Worm (Caenorhabditis elegans) whole organism, late embryonic: ENCODE results near the gene nuo-3.
A peak's percentile ranks its signal among the peaks of the same experiment; 100 is the strongest.

Source experiments
- F13H6.1 ChIP-seq: sonication (generic microtip); optimal IDR thresholded peaks from 2 replicates; lab custom pipeline; 2016; ENCODE audit warnings: missing genetic modification characterization, missing compliant biosample characterization
- K02D7.2 ChIP-seq: sonication (generic microtip); optimal IDR thresholded peaks from 2 replicates; lab custom pipeline; 2017; ENCODE audit warnings: mild to moderate bottlenecking, missing genetic modification characterization, missing compliant biosample characterization
- Y22D7AL.16 ChIP-seq: sonication (generic microtip); optimal IDR thresholded peaks from 2 replicates; lab custom pipeline; 2016; ENCODE audit warnings: missing genetic modification characterization, missing compliant biosample characterization
- ama-1 ChIP-seq: fragments of 150-350 bp; optimal IDR thresholded peaks from 2 replicates; lab custom pipeline; 2014
- ceh-18 ChIP-seq: sonication (generic microtip); optimal IDR thresholded peaks from 2 replicates; lab custom pipeline; 2016; ENCODE audit warnings: missing genetic modification characterization, missing compliant biosample characterization
- ceh-19 ChIP-seq: fragments of 200-800 bp; sonication (Bioruptor generic); optimal IDR thresholded peaks from 2 replicates; lab custom pipeline; 2018; ENCODE audit warnings: mild to moderate bottlenecking, missing genetic modification characterization, missing compliant biosample characterization
- ceh-24 ChIP-seq: sonication (generic microtip); optimal IDR thresholded peaks from 2 replicates; lab custom pipeline; 2016; ENCODE audit warnings: mild to moderate bottlenecking, missing genetic modification characterization, missing compliant biosample characterization
- ceh-34 ChIP-seq: sonication (generic microtip); optimal IDR thresholded peaks from 2 replicates; lab custom pipeline; 2016; ENCODE audit warnings: mild to moderate bottlenecking, missing genetic modification characterization, missing compliant biosample characterization
- ceh-45 ChIP-seq: fragments of 200-800 bp; sonication (Bioruptor generic); IDR thresholded peaks from 2 replicates; pipeline ENCODE4 v1.3.6; 2022; ENCODE audit warnings: missing genetic modification reagents, missing genetic modification characterization, missing compliant biosample characterization
- ceh-9 ChIP-seq: sonication (generic microtip); optimal IDR thresholded peaks from 2 replicates; lab custom pipeline; 2016; ENCODE audit warnings: mild to moderate bottlenecking, missing genetic modification characterization, inconsistent platforms, missing compliant biosample characterization
- che-1 ChIP-seq: sonication (generic microtip); optimal IDR thresholded peaks from 2 replicates; lab custom pipeline; 2016; ENCODE audit warnings: mild to moderate bottlenecking, missing genetic modification characterization, missing compliant biosample characterization
- dmd-4 ChIP-seq: sonication (generic microtip); optimal IDR thresholded peaks from 2 replicates; lab custom pipeline; 2016; ENCODE audit warnings: borderline replicate concordance, missing genetic modification characterization, missing compliant biosample characterization
- elt-2 ChIP-seq: sonication (generic microtip); optimal IDR thresholded peaks from 2 replicates; lab custom pipeline; 2016; ENCODE audit warnings: missing genetic modification reagents, missing genetic modification characterization, missing compliant biosample characterization
- elt-4 ChIP-seq: sonication (generic microtip); optimal IDR thresholded peaks from 2 replicates; lab custom pipeline; 2016; ENCODE audit warnings: missing genetic modification characterization, missing compliant biosample characterization
- eyg-1 ChIP-seq: sonication (generic microtip); optimal IDR thresholded peaks from 2 replicates; lab custom pipeline; 2016; ENCODE audit warnings: missing genotype, missing genetic modification characterization, missing compliant biosample characterization
- fkh-10 ChIP-seq: fragments of 150-350 bp; optimal IDR thresholded peaks from 2 replicates; lab custom pipeline; 2014; ENCODE audit warnings: missing biosample characterization, missing genetic modification reagents, missing genetic modification characterization
- hlh-13 ChIP-seq: fragments of 200-800 bp; sonication (Bioruptor generic); optimal IDR thresholded peaks from 2 replicates; lab custom pipeline; 2018; ENCODE audit warnings: mild to moderate bottlenecking, missing genetic modification characterization, missing compliant biosample characterization
- hlh-6 ChIP-seq: sonication (generic microtip); optimal IDR thresholded peaks from 2 replicates; lab custom pipeline; 2016; ENCODE audit warnings: missing genotype, missing genetic modification characterization, missing compliant biosample characterization
- hlh-8 ChIP-seq: sonication (generic microtip); optimal IDR thresholded peaks from 2 replicates; lab custom pipeline; 2016; ENCODE audit warnings: missing genotype, missing genetic modification characterization, missing compliant biosample characterization
- lin-11 ChIP-seq: fragments of 200-800 bp; sonication (Bioruptor generic); optimal IDR thresholded peaks from 2 replicates; lab custom pipeline; 2018; ENCODE audit warnings: mild to moderate bottlenecking, missing genetic modification characterization, missing compliant biosample characterization
- madf-2 ChIP-seq: sonication (generic microtip); optimal IDR thresholded peaks from 2 replicates; lab custom pipeline; 2017; ENCODE audit warnings: missing genetic modification characterization, missing compliant biosample characterization
- mec-3 ChIP-seq: sonication (generic microtip); optimal IDR thresholded peaks from 2 replicates; lab custom pipeline; 2016; ENCODE audit warnings: borderline replicate concordance, missing genetic modification characterization, missing compliant biosample characterization
- nfya-1 ChIP-seq: sonication (generic microtip); optimal IDR thresholded peaks from 2 replicates; lab custom pipeline; 2017; ENCODE audit warnings: missing genetic modification characterization, mild to moderate bottlenecking, missing compliant biosample characterization, antibody characterized with exemption, moderate library complexity
- npax-4 ChIP-seq: sonication (generic microtip); optimal IDR thresholded peaks from 2 replicates; lab custom pipeline; 2016; ENCODE audit warnings: missing genetic modification characterization, missing compliant biosample characterization
- odd-2 ChIP-seq: sonication (generic microtip); optimal IDR thresholded peaks from 2 replicates; lab custom pipeline; 2017; ENCODE audit warnings: antibody characterized with exemption, mild to moderate bottlenecking, missing genetic modification characterization, missing compliant biosample characterization
- pag-3 ChIP-seq: sonication (generic microtip); optimal IDR thresholded peaks from 2 replicates; lab custom pipeline; 2016; ENCODE audit warnings: missing compliant biosample characterization, missing genetic modification characterization, borderline replicate concordance
- pat-9 ChIP-seq: fragments of 200-800 bp; sonication (Bioruptor generic); optimal IDR thresholded peaks from 2 replicates; lab custom pipeline; 2018; ENCODE audit warnings: mild to moderate bottlenecking, missing genetic modification characterization, moderate library complexity, missing compliant biosample characterization
- pha-2 ChIP-seq: sonication (generic microtip); optimal IDR thresholded peaks from 2 replicates; lab custom pipeline; 2017; ENCODE audit warnings: mild to moderate bottlenecking, missing genetic modification characterization, missing compliant biosample characterization
- pros-1 ChIP-seq: fragments of 150-350 bp; optimal IDR thresholded peaks from 2 replicates; lab custom pipeline; 2014; ENCODE audit warnings: missing biosample characterization, missing genetic modification reagents, missing genetic modification characterization
- ref-2 ChIP-seq: sonication (generic microtip); optimal IDR thresholded peaks from 2 replicates; lab custom pipeline; 2016; ENCODE audit warnings: missing genetic modification characterization, missing compliant biosample characterization
- sox-2 ChIP-seq: fragments of 200-800 bp; sonication (Bioruptor generic); IDR thresholded peaks from 2 replicates; pipeline ENCODE4 v1.3.6; 2022; ENCODE audit warnings: missing genetic modification reagents, missing genetic modification characterization, missing compliant biosample characterization
- sox-4 ChIP-seq: sonication (generic microtip); optimal IDR thresholded peaks from 2 replicates; lab custom pipeline; 2017; ENCODE audit warnings: mild to moderate bottlenecking, missing genetic modification characterization, inconsistent platforms, missing compliant biosample characterization
- syd-9 ChIP-seq: sonication (generic microtip); optimal IDR thresholded peaks from 2 replicates; lab custom pipeline; 2016; ENCODE audit warnings: mild to moderate bottlenecking, missing genetic modification characterization, moderate library complexity, missing compliant biosample characterization
- tbx-2 ChIP-seq: sonication (generic microtip); optimal IDR thresholded peaks from 2 replicates; lab custom pipeline; 2016; ENCODE audit warnings: missing genetic modification characterization, missing compliant biosample characterization
- tbx-7 ChIP-seq: sonication (generic microtip); optimal IDR thresholded peaks from 2 replicates; lab custom pipeline; 2016; ENCODE audit warnings: missing genotype, missing genetic modification characterization, missing compliant biosample characterization
- ttx-3 ChIP-seq: sonication (generic microtip); optimal IDR thresholded peaks from 2 replicates; lab custom pipeline; 2016; ENCODE audit warnings: missing genetic modification reagents, missing genetic modification characterization, missing compliant biosample characterization
- unc-3 ChIP-seq, 2 experiments: fragments of 200-800 bp in 1 of 2; sonication (Bioruptor generic) in 1 of 2; sonication (generic microtip) in 1 of 2; conservative IDR thresholded peaks in 1 of 2; optimal IDR thresholded peaks in 1 of 2; 2 replicates each; pipeline versions ENCODE4 v1.3.6 to Lab custom; 2016 to 2022; ENCODE audit warnings: missing compliant biosample characterization in 2 of 2, missing genetic modification characterization in 2 of 2, missing genetic modification reagents in 1 of 2
- unc-42 ChIP-seq: sonication (generic microtip); optimal IDR thresholded peaks from 2 replicates; lab custom pipeline; 2016; ENCODE audit warnings: missing genotype, missing genetic modification characterization, missing compliant biosample characterization
- unc-55 ChIP-seq: sonication (generic microtip); optimal IDR thresholded peaks from 2 replicates; lab custom pipeline; 2017; ENCODE audit warnings: missing biosample characterization, missing genetic modification reagents, missing genetic modification characterization

nuo-3 gene

DNA sequence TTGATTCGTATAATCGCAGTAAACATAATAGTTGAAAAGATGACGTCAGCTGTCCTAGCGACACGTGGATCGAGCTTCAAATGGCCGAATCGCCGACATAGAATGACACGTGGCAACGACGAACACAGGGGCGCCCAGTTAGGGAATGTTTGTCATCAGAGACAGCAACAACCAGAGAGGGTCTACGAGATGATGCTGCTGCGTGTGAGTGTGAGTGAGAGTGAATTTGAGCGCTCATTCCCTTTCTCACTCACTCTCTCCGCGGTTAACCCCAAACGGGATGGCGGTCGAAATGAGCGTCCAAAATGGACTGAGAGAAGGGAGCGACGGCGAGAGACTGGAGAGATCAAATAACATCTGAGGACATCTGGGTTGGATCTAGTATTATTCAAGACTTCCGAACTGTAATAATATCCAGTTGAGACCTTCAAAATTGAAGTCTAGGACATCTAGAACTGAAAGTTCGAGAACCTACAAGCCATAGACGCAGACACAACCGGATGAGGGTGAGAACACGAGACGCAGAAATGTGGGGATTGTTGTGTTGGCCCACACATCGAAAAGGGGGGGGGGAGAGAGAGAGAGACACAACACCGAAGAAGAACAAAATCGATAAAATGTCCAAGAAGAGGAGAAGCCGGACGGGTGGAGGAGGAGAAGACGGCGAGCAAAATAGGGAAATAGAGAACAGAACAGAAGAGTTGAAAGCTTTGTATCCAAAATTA lies 3.3 kb downstream of the nuo-3 start (continued):
- TF ChIP-seq fkh-10, result peak; percentile 34
- no peak for TF ChIP-seq F13H6.1
- TF ChIP-seq ceh-24 (tag; lab: Kevin White, UChicago), result no peak
- no peak for TF ChIP-seq dmd-4
- no peak for TF ChIP-seq pat-9 (tag; lab: Kevin White, UChicago)
- no peak for TF ChIP-seq elt-4 (tag; lab: Kevin White, UChicago)
- TF ChIP-seq odd-2 (tag; lab: Kevin White, UChicago), result no peak
- no peak for TF ChIP-seq ttx-3
- peak; percentile 27 for TF ChIP-seq pha-2 (tag; lab: Kevin White, UChicago)
- no peak for TF ChIP-seq elt-2 (tag; lab: Kevin White, UChicago)
- no peak for TF ChIP-seq K02D7.2 (tag; lab: Kevin White, UChicago)
- no peak for TF ChIP-seq hlh-6
- peak; percentile 36 for TF ChIP-seq tbx-2 (tag; lab: Kevin White, UChicago)
- peak; percentile 59 for TF ChIP-seq ref-2 (tag; lab: Kevin White, UChicago)
- no peak for TF ChIP-seq madf-2 (tag; lab: Kevin White, UChicago)
- TF ChIP-seq che-1, result no peak
- TF ChIP-seq pros-1 (tag; lab: Kevin White, UChicago), result peak; percentile 2
- TF ChIP-seq, all 69 proteins: peak for 18

- TF ChIP-seq ceh-45 (GFP tag; lab: Robert Waterston, UW), result no peak
Measured at ce11 chrIV:14792602-14793232, 4.6 kb downstream of the nuo-3 start, which contains the start of gene gdi-1. Gene gdi-1 (minus strand): TSS chrIV:14792887.

- TF ChIP-seq Y22D7AL.16 (no peak), ama-1 (lab: Kevin White, UChicago) (peak; percentile 13)
Measured at ce11 chrIV:14790579-14790978, 6.8 kb downstream of the nuo-3 start.

ce11 chrIV:14786374-14787136 lies 10.8 kb downstream of the nuo-3 start, which contains the start of gene melo-1:
Gene melo-1 (plus strand): TSS chrIV:14787031.
- TF ChIP-seq unc-3 (GFP tag; conservative IDR thresholded peaks at IDR 0.05; lab: Robert Waterston, UW), result no peak
- no peak for TF ChIP-seq unc-3 (tag; optimal IDR thresholded peaks at IDR 0.05; lab: Kevin White, UChicago)
- no peak for TF ChIP-seq che-1
- peak; percentile 51 for TF ChIP-seq unc-42 (tag; lab: Kevin White, UChicago)
- peak; percentile 60 for TF ChIP-seq nfya-1 (tag; lab: Kevin White, UChicago)
- TF ChIP-seq eyg-1 (tag; lab: Kevin White, UChicago), result no peak
- peak; percentile 11 for TF ChIP-seq ceh-19 (GFP tag; lab: Kevin White, UChicago)
- TF ChIP-seq pag-3 (tag; lab: Kevin White, UChicago), result no peak
- TF ChIP-seq npax-4 (tag; lab: Kevin White, UChicago), result no peak
- peak; percentile 42 for TF ChIP-seq unc-55 (GFP tag; lab: Kevin White, UChicago)
- TF ChIP-seq mec-3, result no peak
- TF ChIP-seq ceh-9 (tag; lab: Kevin White, UChicago), result no peak
- no peak for TF ChIP-seq pat-9 (tag; lab: Kevin White, UChicago)
- TF ChIP-seq, all 69 proteins: peak for 4

ce11 chrIV:14784481-14784880 lies 12.9 kb downstream of the nuo-3 start, which contains the start of gene nlp-56:
Gene nlp-56 (minus strand): TSS chrIV:14784737.
- TF ChIP-seq unc-3 (GFP tag; conservative IDR thresholded peaks at IDR 0.05; lab: Robert Waterston, UW) (no peak), unc-3 (tag; optimal IDR thresholded peaks at IDR 0.05; lab: Kevin White, UChicago) (no peak), hlh-8 (tag; lab: Kevin White, UChicago) (no peak), hlh-13 (no peak), lin-11 (tag; lab: Kevin White, UChicago) (no peak), syd-9 (tag; lab: Kevin White, UChicago) (no peak), tbx-7 (tag; lab: Kevin White, UChicago) (no peak), ceh-24 (tag; lab: Kevin White, UChicago) (no peak), ceh-34 (tag; lab: Kevin White, UChicago) (no peak), ceh-9 (tag; lab: Kevin White, UChicago) (no peak), Y22D7AL.16 (no peak), ceh-19 (GFP tag; lab: Kevin White, UChicago) (no peak), sox-4 (no peak), sox-2 (GFP tag; lab: Robert Waterston, UW) (no peak), ceh-18 (tag; lab: Kevin White, UChicago) (no peak), tbx-2 (tag; lab: Kevin White, UChicago) (no peak)
- TF ChIP-seq, all 69 proteins: peak for 0
